Worm (Caenorhabditis elegans): ENCODE data around the gene K09E9.4.

Gene K09E9.4

DNA sequence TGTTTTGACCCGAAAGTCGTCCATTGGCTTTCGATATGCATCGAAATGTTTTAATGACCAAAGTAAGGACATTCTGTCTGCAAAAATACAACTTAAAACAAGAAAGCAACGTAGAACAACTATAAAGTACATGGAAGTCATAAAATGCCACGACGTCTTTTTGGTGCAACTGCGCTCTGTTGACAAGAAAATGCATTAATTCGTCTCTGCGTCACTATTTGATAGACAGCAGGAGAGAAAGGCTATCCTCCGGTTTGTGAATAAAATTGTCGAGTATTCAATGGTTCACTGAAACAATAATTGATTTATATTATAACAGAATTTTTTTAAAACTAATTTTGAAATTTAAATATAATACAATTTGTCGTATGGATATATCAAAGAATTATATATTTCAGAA, 13.8 kb downstream of the K09E9.4 start, which contains the start of gene ergi-3 (continued):
- 0 out of 2 replicates have a peak, but pooled peaks have one; percentile 31 for TF ChIP-seq hmg-1.1 (GFP tag; IDR thresholded peaks at IDR 0.05)
- no peak for TF ChIP-seq spr-3 (GFP tag; optimal IDR thresholded peaks at IDR 0.05)
- TF ChIP-seq nhr-11 (tag; optimal IDR thresholded peaks at IDR 0.05), result peak; percentile 3
- TF ChIP-seq Y75B8A.6 (GFP tag; IDR thresholded peaks at IDR 0.05), result no peak
- TF ChIP-seq sdz-12 (GFP tag; optimal IDR thresholded peaks at IDR 0.05), result no peak
- peak; percentile 61 for TF ChIP-seq dmd-6 (GFP tag; IDR thresholded peaks at IDR 0.05)
- TF ChIP-seq T20F7.1 (GFP tag; optimal IDR thresholded peaks at IDR 0.05), result peak; percentile 22
- no peak for TF ChIP-seq zfp-3 (GFP tag; conservative IDR thresholded peaks at IDR 0.05)
- TF ChIP-seq dve-1 (tag; optimal IDR thresholded peaks at IDR 0.05; ENCODE audit: insufficient read depth), result peak; percentile 81
- peak; percentile 17 for TF ChIP-seq rbr-2 (tag; optimal IDR thresholded peaks at IDR 0.05)
- TF ChIP-seq Y105C5A.15 (GFP tag; IDR thresholded peaks at IDR 0.05), result no peak
- no peak for TF ChIP-seq daf-16 (GFP tag; optimal IDR thresholded peaks at IDR 0.05)
- peak; percentile 52 for TF ChIP-seq daf-16 (tag; optimal IDR thresholded peaks at IDR 0.05)
- peak in 1 of 2 experiments; percentile 18 for TF ChIP-seq unc-62 (GFP tag; optimal IDR thresholded peaks at IDR 0.05 in 1 of 2)
- TF ChIP-seq unc-62 (tag; optimal IDR thresholded peaks at IDR 0.05), result no peak
- no peak for TF ChIP-seq F37D6.2 (tag; optimal IDR thresholded peaks at IDR 0.05)
- peak in 1 of 2 experiments; percentile 15 for TF ChIP-seq hif-1 (tag; optimal IDR thresholded peaks at IDR 0.05)

- TF ChIP-seq Y48G9A.11 (GFP tag; IDR thresholded peaks at IDR 0.05) (no peak), unc-39 (tag; optimal IDR thresholded peaks at IDR 0.05) (no peak), ctbp-1 (GFP tag; IDR thresholded peaks at IDR 0.05) (no peak), ZK337.2 (GFP tag; IDR thresholded peaks at IDR 0.05) (no peak), mdl-1 (tag; optimal IDR thresholded peaks at IDR 0.05) (no peak), snpc-4 (tag; optimal IDR thresholded peaks at IDR 0.05) (no peak), ceh-32 (tag; optimal IDR thresholded peaks at IDR 0.05; ENCODE audit: poor library complexity) (no peak), egl-43 (GFP tag; IDR thresholded peaks at IDR 0.05) (no peak), nhr-6 (tag; optimal IDR thresholded peaks at IDR 0.05) (peak; percentile 75), aly-2 (tag; optimal IDR thresholded peaks at IDR 0.05) (no peak), aha-1 (tag) (peak; percentile 61), nhr-102 (tag; optimal IDR thresholded peaks at IDR 0.05) (peak; percentile 1), zfp-3 (GFP tag; conservative IDR thresholded peaks at IDR 0.05) (no peak), T20F7.1 (GFP tag; optimal IDR thresholded peaks at IDR 0.05) (no peak), lin-39 (tag; optimal IDR thresholded peaks at IDR 0.05) (no peak), ces-1 (GFP tag; optimal IDR thresholded peaks at IDR 0.05) (no peak), attf-4 (tag; optimal IDR thresholded peaks at IDR 0.05) (no peak), dve-1 (tag; optimal IDR thresholded peaks at IDR 0.05; ENCODE audit: insufficient read depth) (peak; percentile 17), F10B5.3 (tag; optimal IDR thresholded peaks at IDR 0.05) (no peak), skn-1 (tag; optimal IDR thresholded peaks at IDR 0.05) (no peak), zip-11 (GFP tag; IDR thresholded peaks at IDR 0.05) (no peak), D1046.2 (GFP tag; IDR thresholded peaks at IDR 0.05) (no peak), unc-62 (GFP tag; optimal IDR thresholded peaks at IDR 0.05 in 1 of 2) (no peak), unc-62 (tag; optimal IDR thresholded peaks at IDR 0.05) (no peak), mep-1 (tag; optimal IDR thresholded peaks at IDR 0.05) (peak; percentile 34), lsy-2 (tag; optimal IDR thresholded peaks at IDR 0.05) (peak in 1 of 2 experiments; percentile 22), cey-2 (tag; optimal IDR thresholded peaks at IDR 0.05; ENCODE audit: borderline replicate concordance, insufficient read depth) (no peak), rbr-2 (tag; optimal IDR thresholded peaks at IDR 0.05) (peak; percentile 17), hmg-1.1 (GFP tag; IDR thresholded peaks at IDR 0.05) (no peak), R02D3.7 (tag; optimal IDR thresholded peaks at IDR 0.05) (no peak), nhr-48 (tag; optimal IDR thresholded peaks at IDR 0.05) (no peak), duxl-1 (tag; optimal IDR thresholded peaks at IDR 0.05; ENCODE audit: poor library complexity) (no peak), T26A8.4 (GFP tag; IDR thresholded peaks at IDR 0.05) (no peak), mes-2 (tag; optimal IDR thresholded peaks at IDR 0.05; ENCODE audit: poor library complexity, severe bottlenecking) (peak; percentile 57), dmd-6 (GFP tag; IDR thresholded peaks at IDR 0.05) (no peak), lin-38 (GFP tag; IDR thresholded peaks at IDR 0.05) (no peak), nhr-11 (tag; optimal IDR thresholded peaks at IDR 0.05) (no peak), lim-7 (GFP tag; IDR thresholded peaks at IDR 0.05) (no peak), Y5F2A.4 (GFP tag; optimal IDR thresholded peaks at IDR 0.05) (no peak), zip-2 (tag; optimal IDR thresholded peaks at IDR 0.05) (no peak), gei-8 (GFP tag; optimal IDR thresholded peaks at IDR 0.05) (no peak)
Observed at ce11 chrX:15613745-15614229, 16.5 kb downstream of the K09E9.4 start, which contains the start of gene K09E9.3. TSS of gene K09E9.3 (minus strand) at chrX:15613795.
